Worm (Caenorhabditis elegans): Measurements from ENCODE around the gene Y97E10AR.2.

Gene Y97E10AR.2

DNA sequence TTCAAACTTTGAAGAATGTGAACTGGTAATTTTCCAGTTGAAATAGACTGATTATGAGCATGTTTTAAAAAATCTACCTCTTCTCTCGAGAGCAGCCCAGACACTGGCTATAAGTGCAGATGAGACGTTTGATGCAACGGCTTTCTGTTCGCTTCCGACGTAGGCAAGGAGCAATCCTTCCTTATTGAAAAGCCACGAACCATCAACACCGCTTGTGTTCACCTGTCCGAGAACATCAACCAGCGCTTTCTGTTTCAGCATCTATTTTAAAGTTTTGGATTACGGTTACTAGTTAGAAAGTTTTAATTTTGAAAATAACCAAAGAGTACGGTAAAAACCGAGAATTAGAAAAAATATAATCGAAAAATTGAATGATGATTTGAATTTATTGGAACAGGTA is 14.9 kb downstream of the Y97E10AR.2 start, which contains the start of gene lmtr-2:
Gene lmtr-2 (minus strand): TSS at position 261 of the 400 bp plus-strand sequence.
- TF ChIP-seq ama-1 (optimal IDR thresholded peaks at IDR 0.05), result peak; percentile 33
- TF ChIP-seq K02D7.2 (tag; optimal IDR thresholded peaks at IDR 0.05), result no peak
- no peak for TF ChIP-seq unc-42 (tag; optimal IDR thresholded peaks at IDR 0.05)

DNA sequence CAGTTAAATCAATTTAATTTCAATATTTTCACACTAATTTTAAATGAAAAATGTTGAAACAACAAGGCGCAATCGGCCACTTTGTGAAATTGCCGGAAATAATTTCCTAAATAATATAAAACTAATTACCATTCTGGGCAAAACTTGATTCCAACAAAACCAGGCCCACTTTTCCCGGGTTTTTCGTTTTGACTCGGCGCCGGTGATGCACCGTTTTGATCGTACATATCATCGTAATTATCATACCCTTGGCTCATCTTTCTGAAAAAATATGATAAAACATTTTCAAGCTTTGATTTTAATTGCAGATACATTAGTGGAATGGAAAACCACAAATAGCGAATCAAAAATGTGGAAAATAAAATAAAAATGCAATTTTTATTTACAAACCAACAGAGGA is 16.1 kb downstream of the Y97E10AR.2 start, which contains the start of gene rpb-9:
Gene rpb-9 (minus strand): TSS at position 314 of the 400 bp plus-strand sequence.
- no peak for TF ChIP-seq ceh-34 (tag; optimal IDR thresholded peaks at IDR 0.05)
- TF ChIP-seq hlh-15 (tag; optimal IDR thresholded peaks at IDR 0.05), result no peak
- no peak for TF ChIP-seq elt-2 (tag; optimal IDR thresholded peaks at IDR 0.05)
- no peak for TF ChIP-seq eyg-1 (tag; optimal IDR thresholded peaks at IDR 0.05)
- no peak for TF ChIP-seq syd-9 (tag; optimal IDR thresholded peaks at IDR 0.05)
- no peak for TF ChIP-seq ceh-30 (tag; optimal IDR thresholded peaks at IDR 0.05)
- TF ChIP-seq sdc-2 (tag; optimal IDR thresholded peaks at IDR 0.05), result no peak
- TF ChIP-seq pax-1 (tag; optimal IDR thresholded peaks at IDR 0.05), result no peak
- TF ChIP-seq dmd-4 (tag; optimal IDR thresholded peaks at IDR 0.05; ENCODE audit: borderline replicate concordance), result no peak
- no peak for TF ChIP-seq T23F11.4 (GFP tag; optimal IDR thresholded peaks at IDR 0.05)
- TF ChIP-seq ttx-3 (tag; optimal IDR thresholded peaks at IDR 0.05), result no peak
- no peak for TF ChIP-seq ceh-45 (GFP tag; IDR thresholded peaks at IDR 0.05)
- no peak for TF ChIP-seq pqm-1 (tag; optimal IDR thresholded peaks at IDR 0.05)
- no peak for TF ChIP-seq K09A11.1 (tag; optimal IDR thresholded peaks at IDR 0.05; ENCODE audit: insufficient read depth)
- no peak for TF ChIP-seq unc-55 (GFP tag; optimal IDR thresholded peaks at IDR 0.05)

ce11 chrV:8013901-8014388 is 18.0 kb downstream of the Y97E10AR.2 start, which contains the start of gene Y97E10AR.6:
Gene Y97E10AR.6, minus strand, starts transcription at chrV:8013951.
- TF ChIP-seq K02D7.2 (tag; optimal IDR thresholded peaks at IDR 0.05) (no peak), eyg-1 (tag; optimal IDR thresholded peaks at IDR 0.05) (no peak), unc-42 (tag; optimal IDR thresholded peaks at IDR 0.05) (peak; percentile 30), hlh-30 (tag; optimal IDR thresholded peaks at IDR 0.05; ENCODE audit: insufficient read depth) (peak; percentile 90), ets-4 (tag; optimal IDR thresholded peaks at IDR 0.05) (no peak), ceh-9 (tag; optimal IDR thresholded peaks at IDR 0.05) (no peak)

- TF ChIP-seq pax-1 (tag; optimal IDR thresholded peaks at IDR 0.05) (no peak), ets-4 (tag; optimal IDR thresholded peaks at IDR 0.05) (no peak), ama-1 (optimal IDR thresholded peaks at IDR 0.05) (no peak), pha-2 (tag; optimal IDR thresholded peaks at IDR 0.05) (no peak), fkh-10 (GFP tag; optimal IDR thresholded peaks at IDR 0.05) (no peak), ceh-34 (tag; optimal IDR thresholded peaks at IDR 0.05) (no peak), npax-4 (tag; optimal IDR thresholded peaks at IDR 0.05) (no peak), ceh-24 (tag; optimal IDR thresholded peaks at IDR 0.05) (no peak), hlh-15 (tag; optimal IDR thresholded peaks at IDR 0.05) (no peak), unc-55 (GFP tag; optimal IDR thresholded peaks at IDR 0.05) (no peak), ref-2 (tag; optimal IDR thresholded peaks at IDR 0.05) (no peak), nhr-232 (tag; optimal IDR thresholded peaks at IDR 0.05) (no peak), gmeb-2 (tag; optimal IDR thresholded peaks at IDR 0.05) (no peak), ahr-1 (tag; optimal IDR thresholded peaks at IDR 0.05) (no peak), ztf-16 (tag; optimal IDR thresholded peaks at IDR 0.05) (no peak), madf-2 (tag; optimal IDR thresholded peaks at IDR 0.05) (no peak), sox-2 (GFP tag; IDR thresholded peaks at IDR 0.05) (no peak), ceh-22 (tag; optimal IDR thresholded peaks at IDR 0.05) (no peak), ceh-48 (tag; optimal IDR thresholded peaks at IDR 0.05) (no peak), zip-5 (tag; optimal IDR thresholded peaks at IDR 0.05) (no peak)
Observed at ce11 chrV:8016928-8017327, 20.9 kb downstream of the Y97E10AR.2 start, which contains the start of gene sptl-2. Gene sptl-2, plus strand, starts transcription at chrV:8017207.

ce11 chrV:8017924-8018323 is 21.9 kb downstream of the Y97E10AR.2 start:
- TF ChIP-seq dmd-4 (tag; optimal IDR thresholded peaks at IDR 0.05; ENCODE audit: borderline replicate concordance), result no peak
- peak; percentile 97 for TF ChIP-seq elt-2 (tag; optimal IDR thresholded peaks at IDR 0.05)
- TF ChIP-seq ceh-6 (GFP tag; optimal IDR thresholded peaks at IDR 0.05), result no peak
- TF ChIP-seq ceh-9 (tag; optimal IDR thresholded peaks at IDR 0.05), result no peak
- TF ChIP-seq che-1 (tag; optimal IDR thresholded peaks at IDR 0.05), result no peak
- TF ChIP-seq unc-42 (tag; optimal IDR thresholded peaks at IDR 0.05), result no peak
- TF ChIP-seq lim-6 (tag; optimal IDR thresholded peaks at IDR 0.05), result no peak
